Fruit fly (Drosophila melanogaster) whole organism, embryonic: ENCODE results near the gene Sodh2.

Experiments
- Abd-B ChIP-seq: fragments of 200-800 bp; sonication (Bioruptor generic); optimal IDR thresholded peaks from 2 replicates; lab custom pipeline; 2018; ENCODE audit warnings: missing biosample characterization, mild to moderate bottlenecking, missing genetic modification characterization, moderate library complexity
- Atf-2 ChIP-seq: fragments of 200-800 bp; sonication (Bioruptor generic); optimal IDR thresholded peaks from 2 replicates; lab custom pipeline; 2016; ENCODE audit warnings: missing biosample characterization, missing genetic modification characterization
- Awh ChIP-seq: fragments of 200-800 bp; sonication (Bioruptor generic); IDR thresholded peaks from 2 replicates; pipeline ENCODE4, ENCODE4 v1.3.6; 2022; ENCODE audit warnings: missing biosample characterization, missing genetic modification characterization
- B-H2 ChIP-seq: fragments of 200-800 bp; sonication (Bioruptor generic); optimal IDR thresholded peaks from 2 replicates; lab custom pipeline; 2018; ENCODE audit warnings: missing biosample characterization, mild to moderate bottlenecking, missing genetic modification characterization
- Bgb ChIP-seq: fragments of 200-800 bp; sonication (Bioruptor generic); IDR thresholded peaks from 2 replicates; pipeline ENCODE4 v1.3.6; 2022; ENCODE audit warnings: missing biosample characterization, missing genetic modification characterization; ENCODE audit not compliant: partially characterized antibody
- CG11085 ChIP-seq: fragments of 200-800 bp; sonication (Bioruptor generic); IDR thresholded peaks from 2 replicates; pipeline ENCODE4 v1.3.6; 2022; ENCODE audit warnings: missing biosample characterization, missing genetic modification characterization
- CG11456 ChIP-seq: fragments of 200-800 bp; sonication (Bioruptor generic); IDR thresholded peaks from 3 replicates; pipeline ENCODE4 v1.3.6; 2022; ENCODE audit warnings: missing biosample characterization, missing genetic modification characterization
- CG11723 ChIP-seq: fragments of 200-800 bp; sonication (Bioruptor generic); optimal IDR thresholded peaks from 2 replicates; lab custom pipeline; 2017; ENCODE audit warnings: missing biosample characterization, mild to moderate bottlenecking, missing genetic modification characterization
- CG12744 ChIP-seq: fragments of 200-800 bp; sonication (Bioruptor generic); optimal IDR thresholded peaks from 2 replicates; lab custom pipeline; 2016; ENCODE audit warnings: missing biosample characterization, missing genetic modification characterization
- CG13296 ChIP-seq: fragments of 200-800 bp; sonication (Bioruptor generic); optimal IDR thresholded peaks from 3 replicates; lab custom pipeline; 2018; ENCODE audit warnings: missing biosample characterization, mild to moderate bottlenecking, missing genetic modification characterization
- CG15073 ChIP-seq: fragments of 200-800 bp; sonication (Bioruptor generic); optimal IDR thresholded peaks from 2 replicates; lab custom pipeline; 2016; ENCODE audit warnings: missing biosample characterization, missing genetic modification characterization
- CG15696 ChIP-seq: fragments of 200-800 bp; sonication (Bioruptor generic); optimal IDR thresholded peaks from 2 replicates; lab custom pipeline; 2019; ENCODE audit warnings: missing biosample characterization, mild to moderate bottlenecking, missing genetic modification characterization, moderate library complexity
- CG1602 ChIP-seq: fragments of 200-800 bp; sonication (Bioruptor generic); optimal IDR thresholded peaks from 3 replicates; lab custom pipeline; 2016; ENCODE audit warnings: missing biosample characterization, missing genetic modification characterization
- CG2129 ChIP-seq: fragments of 200-800 bp; sonication (Bioruptor generic); IDR thresholded peaks from 2 replicates; pipeline ENCODE4 v1.3.6; 2022; ENCODE audit warnings: missing biosample characterization, missing genetic modification characterization; ENCODE audit not compliant: partially characterized antibody
- CG3281 ChIP-seq: fragments of 200-800 bp; sonication (Bioruptor generic); optimal IDR thresholded peaks from 3 replicates; lab custom pipeline; 2017; ENCODE audit warnings: missing biosample characterization, mild to moderate bottlenecking, missing genetic modification characterization
- CG4707 ChIP-seq: fragments of 200-800 bp; sonication (Bioruptor generic); optimal IDR thresholded peaks from 2 replicates; lab custom pipeline; 2018; ENCODE audit warnings: missing biosample characterization, mild to moderate bottlenecking, missing genetic modification characterization, moderate library complexity
- CG4820 ChIP-seq: fragments of 200-800 bp; sonication (Bioruptor generic); optimal IDR thresholded peaks from 3 replicates; lab custom pipeline; 2016; ENCODE audit warnings: missing biosample characterization, missing genetic modification characterization
- CG8478 ChIP-seq: fragments of >200 bp; optimal IDR thresholded peaks from 2 replicates; lab custom pipeline; 2018
- Dad ChIP-seq: fragments of 200-800 bp; sonication (Bioruptor generic); optimal IDR thresholded peaks from 3 replicates; lab custom pipeline; 2016; ENCODE audit warnings: missing biosample characterization, missing genetic modification characterization
- ERR ChIP-seq: fragments of 200-800 bp; sonication (Bioruptor generic); optimal IDR thresholded peaks from 2 replicates; lab custom pipeline; 2016; ENCODE audit warnings: missing biosample characterization, missing genetic modification characterization
- Eip74EF ChIP-seq, 2 experiments: fragments of 200-800 bp in 1 of 2; fragments of >200 bp in 1 of 2; sonication (Bioruptor generic) in 1 of 2; optimal IDR thresholded peaks; 2 replicates each; lab custom pipeline; 2017 to 2019; ENCODE audit warnings: missing biosample characterization in 2 of 2, missing genetic modification characterization in 2 of 2, mild to moderate bottlenecking in 1 of 2, moderate library complexity in 1 of 2
- Hsf ChIP-seq: fragments of 200-800 bp; sonication (Bioruptor generic); optimal IDR thresholded peaks from 3 replicates; lab custom pipeline; 2016; ENCODE audit warnings: missing biosample characterization, missing genetic modification characterization
- NC2β ChIP-seq: fragments of 200-800 bp; sonication (Bioruptor generic); optimal IDR thresholded peaks from 2 replicates; lab custom pipeline; 2016; ENCODE audit warnings: missing biosample characterization, missing genetic modification characterization
- Nf-YB ChIP-seq: fragments of 200-800 bp; sonication (Bioruptor generic); optimal IDR thresholded peaks from 3 replicates; lab custom pipeline; 2019; ENCODE audit warnings: missing biosample characterization, mild to moderate bottlenecking, missing genetic modification characterization, moderate library complexity
- Oaz ChIP-seq: fragments of 200-800 bp; sonication (Bioruptor generic); IDR thresholded peaks from 2 replicates; pipeline ENCODE4 v1.3.6; 2022; ENCODE audit warnings: missing biosample characterization, missing genetic modification characterization
- Opbp ChIP-seq: fragments of 200-800 bp; sonication (Bioruptor generic); IDR thresholded peaks from 3 replicates; pipeline ENCODE4 v1.3.6; 2022; ENCODE audit warnings: missing biosample characterization, missing genetic modification characterization; ENCODE audit not compliant: partially characterized antibody
- Ssrp ChIP-seq: fragments of 200-800 bp; sonication (Bioruptor generic); optimal IDR thresholded peaks from 2 replicates; lab custom pipeline; 2018; ENCODE audit warnings: missing biosample characterization, mild to moderate bottlenecking, missing genetic modification characterization, moderate library complexity
- Trl ChIP-seq, 3 experiments: fragments of >200 bp in 2 of 3; fragments of 200-800 bp in 1 of 3; sonication (Bioruptor generic) in 1 of 3; optimal IDR thresholded peaks; 2 replicates in 1 of 3; 3 replicates in 2 of 3; lab custom pipeline; 2016 to 2017; ENCODE audit warnings: missing biosample characterization in 1 of 3, missing genetic modification characterization in 1 of 3
- croc ChIP-seq: fragments of 200-800 bp; sonication (Bioruptor generic); conservative IDR thresholded peaks from 3 replicates; pipeline ENCODE4 v1.3.6; 2022; ENCODE audit warnings: missing biosample characterization, missing genetic modification characterization
- dmrt99B ChIP-seq: fragments of 200-800 bp; sonication (Bioruptor generic); optimal IDR thresholded peaks from 2 replicates; lab custom pipeline; 2018; ENCODE audit warnings: missing biosample characterization, mild to moderate bottlenecking, missing genetic modification characterization, moderate library complexity
- dysf ChIP-seq: fragments of 200-800 bp; sonication (Bioruptor generic); IDR thresholded peaks from 3 replicates; pipeline ENCODE4 v1.3.6; 2022; ENCODE audit warnings: missing biosample characterization, missing genetic modification characterization
- exex ChIP-seq: fragments of 200-800 bp; sonication (Bioruptor generic); optimal IDR thresholded peaks from 4 replicates; lab custom pipeline; 2018; ENCODE audit warnings: missing biosample characterization, mild to moderate bottlenecking, missing genetic modification characterization, moderate library complexity
- ftz-f1 ChIP-seq: fragments of 200-800 bp; sonication (Bioruptor generic); optimal IDR thresholded peaks from 2 replicates; lab custom pipeline; 2016; ENCODE audit warnings: missing biosample characterization, missing genetic modification characterization
- grau ChIP-seq: fragments of 200-800 bp; optimal IDR thresholded peaks from 3 replicates; lab custom pipeline; 2019; ENCODE audit warnings: missing biosample characterization, mild to moderate bottlenecking, missing genetic modification characterization, moderate library complexity
- jigr1 ChIP-seq: fragments of 200-800 bp; sonication (Bioruptor generic); IDR thresholded peaks from 3 replicates; pipeline ENCODE4 v1.3.6; 2022; ENCODE audit warnings: missing biosample characterization, missing genetic modification characterization
- kay ChIP-seq: fragments of 200-800 bp; sonication (Bioruptor generic); optimal IDR thresholded peaks from 2 replicates; lab custom pipeline; 2016; ENCODE audit warnings: missing biosample characterization, missing genetic modification characterization
- lov ChIP-seq, 2 experiments: fragments of 200-800 bp in 1 of 2; fragments of >200 bp in 1 of 2; sonication (Bioruptor generic) in 1 of 2; IDR thresholded peaks in 1 of 2; optimal IDR thresholded peaks in 1 of 2; 2 replicates in 1 of 2; 3 replicates in 1 of 2; pipeline versions ENCODE4 v1.3.6 to Lab custom; 2017 to 2022; ENCODE audit warnings: missing biosample characterization in 1 of 2, missing genetic modification characterization in 1 of 2
- org-1 ChIP-seq: fragments of 200-800 bp; sonication (Bioruptor generic); optimal IDR thresholded peaks from 2 replicates; lab custom pipeline; 2017; ENCODE audit warnings: missing biosample characterization, missing genetic modification characterization
- sd ChIP-seq: fragments of 200-800 bp; sonication (Bioruptor generic); optimal IDR thresholded peaks from 3 replicates; lab custom pipeline; 2018; ENCODE audit warnings: missing biosample characterization, mild to moderate bottlenecking, missing genetic modification characterization, moderate library complexity
- sens-2 ChIP-seq: fragments of 200-800 bp; sonication (Bioruptor generic); IDR thresholded peaks from 2 replicates; pipeline ENCODE4 v1.3.6; 2022; ENCODE audit warnings: missing biosample characterization, missing genetic modification characterization
- slp2 ChIP-seq: fragments of 200-800 bp; sonication (Bioruptor generic); optimal IDR thresholded peaks from 2 replicates; lab custom pipeline; 2016; ENCODE audit warnings: missing biosample characterization, missing genetic modification characterization
- sna ChIP-seq: fragments of 200-800 bp; sonication (Bioruptor generic); IDR thresholded peaks from 2 replicates; pipeline ENCODE4 v1.3.6; 2022; ENCODE audit warnings: missing biosample characterization, missing genetic modification characterization; ENCODE audit not compliant: partially characterized antibody
- z ChIP-seq: fragments of 200-800 bp; sonication (Bioruptor generic); IDR thresholded peaks from 3 replicates; pipeline ENCODE4 v1.3.6; 2022; ENCODE audit warnings: missing biosample characterization, missing genetic modification characterization
- zen ChIP-seq: fragments of 200-800 bp; sonication (Bioruptor generic); optimal IDR thresholded peaks from 3 replicates; lab custom pipeline; 2018; ENCODE audit warnings: missing biosample characterization, mild to moderate bottlenecking, missing genetic modification characterization, moderate library complexity

The Sodh2 gene

DNA sequence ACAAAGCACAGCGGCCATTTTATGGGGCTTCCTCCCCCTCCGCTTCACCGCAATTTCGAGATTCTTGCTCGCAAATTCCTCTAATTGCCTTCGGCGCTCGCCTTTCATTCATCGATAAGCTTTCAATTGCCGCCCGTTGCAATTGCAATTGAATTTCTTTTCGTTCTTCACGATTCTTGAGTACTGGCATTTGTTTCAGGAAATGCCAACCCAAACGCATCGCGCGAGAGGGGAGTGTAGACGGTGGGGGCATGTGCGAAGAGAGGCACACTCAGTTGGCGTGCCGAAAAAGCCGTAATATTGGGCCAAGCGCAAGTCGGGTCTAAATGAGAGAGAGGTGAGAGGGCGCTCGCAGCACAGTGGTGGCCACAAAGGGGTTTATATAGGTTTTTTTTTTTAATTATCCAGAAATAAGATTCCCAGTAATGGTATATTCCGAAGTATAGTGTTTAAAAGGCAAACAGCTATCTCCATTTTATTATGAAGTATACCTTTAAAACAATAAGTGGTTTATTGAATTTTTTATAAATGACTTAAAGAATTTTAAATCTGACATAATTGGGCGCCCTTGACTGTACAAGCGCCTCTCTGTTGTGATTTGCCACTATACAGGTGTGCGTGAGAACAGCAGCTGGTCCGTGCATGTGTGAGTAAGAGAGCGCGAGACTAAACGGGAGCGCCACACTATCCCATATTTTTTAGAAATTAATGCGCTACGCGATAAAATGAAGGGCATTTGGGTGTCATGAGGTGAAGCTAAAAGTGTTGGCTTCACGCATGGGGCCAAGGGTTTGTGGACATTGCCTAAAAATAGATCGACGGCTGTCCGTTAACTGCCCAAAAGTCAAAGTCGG is 10.5 kb downstream of the Sodh2 start (continued):
- TF ChIP-seq sens-2 (GFP tag; lab: Robert Waterston, UW), result peak; percentile 57; the same call in 1 of the 2 replicates
- TF ChIP-seq CG12744, result peak; percentile 87
- TF ChIP-seq lov (optimal IDR thresholded peaks at IDR 0.05; lab: Kevin White, UChicago), result no peak
- TF ChIP-seq lov (GFP tag; IDR thresholded peaks at IDR 0.05; lab: Robert Waterston, UW), result peak; percentile 67; the same call in 1 of the 3 replicates
- TF ChIP-seq CG11723 (GFP tag; lab: Kevin White, UChicago), result peak; percentile 86
- TF ChIP-seq CG11456, result peak; percentile 84
- peak; percentile 58 for TF ChIP-seq ftz-f1 (GFP tag; lab: Kevin White, UChicago)
- peak; percentile 56 for TF ChIP-seq zen (tag; lab: Kevin White, UChicago)
- TF ChIP-seq dmrt99B (tag; lab: Kevin White, UChicago), result peak; percentile 92
- peak; percentile 86 for TF ChIP-seq grau
- peak; percentile 79 for TF ChIP-seq Oaz

DNA sequence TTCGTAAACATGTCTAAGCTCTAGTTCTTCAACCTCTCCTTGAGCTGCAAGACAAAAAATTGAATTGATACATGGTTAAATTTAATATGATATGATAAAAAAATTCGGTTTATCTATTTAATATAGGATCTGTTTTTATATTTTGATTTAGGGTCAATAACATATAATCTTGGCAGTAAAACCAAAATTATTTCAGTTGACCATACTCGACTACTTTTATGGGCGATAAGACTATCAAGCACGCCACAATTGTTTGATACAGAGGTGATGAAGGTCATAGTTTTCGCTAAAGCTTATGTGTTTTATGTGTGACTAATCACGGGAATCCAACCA is 12.1 kb downstream of the Sodh2 start:
- TF ChIP-seq B-H2 (GFP tag; lab: Kevin White, UChicago) (peak; percentile 33), ERR (GFP tag; lab: Kevin White, UChicago) (peak; percentile 67), kay (GFP tag; lab: Kevin White, UChicago) (peak; percentile 21), Trl (optimal IDR thresholded peaks at IDR 0.05; lab: Kevin White, UChicago) (peak in 1 of 2 experiments; percentile 2), Trl (GFP tag; optimal IDR thresholded peaks at IDR 0.05; lab: Kevin White, UChicago) (no peak), CG15073 (GFP tag; lab: Kevin White, UChicago) (no peak), exex (tag; lab: Kevin White, UChicago) (peak; percentile 79), CG3281 (no peak), sd (peak; percentile 6)

- no peak for TF ChIP-seq jigr1 (GFP tag; lab: Robert Waterston, UW)
- no peak for TF ChIP-seq CG4707 (GFP tag; lab: Kevin White, UChicago)
- no peak for TF ChIP-seq Ssrp
- peak; percentile 34 for TF ChIP-seq CG13296
- TF ChIP-seq croc (GFP tag; lab: Robert Waterston, UW), result no peak
- TF ChIP-seq org-1, result no peak
- no peak for TF ChIP-seq CG8478 (lab: Kevin White, UChicago)
- TF ChIP-seq Atf-2 (GFP tag; lab: Kevin White, UChicago), result no peak
- TF ChIP-seq slp2, result no peak
- peak in 1 of 2 experiments; percentile 32 for TF ChIP-seq Eip74EF (GFP tag; optimal IDR thresholded peaks at IDR 0.05; lab: Kevin White, UChicago)
- TF ChIP-seq NC2β (GFP tag; lab: Kevin White, UChicago), result no peak
- 0 out of 2 replicates have a peak, but pooled peaks have one; percentile 34 for TF ChIP-seq Bgb
- TF ChIP-seq Hsf, result no peak
- TF ChIP-seq Awh (GFP tag; lab: Robert Waterston, UW), result no peak
- no peak for TF ChIP-seq CG4820 (GFP tag; lab: Kevin White, UChicago)
- no peak for TF ChIP-seq CG15696 (tag; lab: Kevin White, UChicago)
- no peak for TF ChIP-seq Abd-B (GFP tag; lab: Kevin White, UChicago)
- TF ChIP-seq CG2129 (GFP tag; lab: Robert Waterston, UW), result no peak
- TF ChIP-seq CG11085 (GFP tag; lab: Robert Waterston, UW), result no peak
- TF ChIP-seq Opbp (GFP tag; lab: Robert Waterston, UW), result no peak
- TF ChIP-seq Nf-YB (GFP tag; lab: Kevin White, UChicago), result no peak
- TF ChIP-seq z, result no peak
- no peak for TF ChIP-seq Dad (GFP tag; lab: Kevin White, UChicago)
- peak; percentile 44; the same call in 1 of the 3 replicates for TF ChIP-seq dysf (GFP tag; lab: Robert Waterston, UW)
- TF ChIP-seq CG1602, result no peak
- no peak; the same call in 1 of the 2 replicates for TF ChIP-seq sna (GFP tag; lab: Robert Waterston, UW)
These were observed 12.7 kb downstream of the Sodh2 start for dm6 chr3R:10888633-10889519.
